Fruit fly (Drosophila melanogaster): ENCODE results near the gene CG10646.

Gene CG10646

DNA sequence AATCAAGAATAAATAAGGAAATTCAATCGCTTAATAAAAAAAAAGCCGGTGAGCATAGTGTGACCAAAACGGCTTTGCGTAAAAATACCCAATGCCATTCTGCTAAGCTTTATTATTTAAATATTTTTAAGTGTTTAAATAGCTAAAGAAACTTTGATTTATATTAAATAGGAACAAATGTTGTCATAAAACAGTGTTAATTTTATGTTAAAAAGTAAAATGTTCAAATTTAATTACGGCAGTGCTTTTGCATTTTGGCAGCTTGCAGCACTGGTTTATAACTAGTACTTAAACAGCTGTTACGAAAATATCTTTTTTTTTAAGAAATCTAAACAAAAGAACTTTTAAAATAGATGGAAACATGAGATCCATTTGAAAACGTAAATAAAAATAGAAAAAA lies 2.4 kb downstream of the CG10646 start, which contains the start of the genes CG10638 and CG10681 (continued):
- TF ChIP-seq dm (GFP tag; optimal IDR thresholded peaks at IDR 0.05) (no peak), Hey (tag; optimal IDR thresholded peaks at IDR 0.05) (no peak), klu (GFP tag; IDR thresholded peaks at IDR 0.05) (no peak), CHES-1-like (GFP tag; optimal IDR thresholded peaks at IDR 0.05) (peak; percentile 3), run (tag; optimal IDR thresholded peaks at IDR 0.05) (no peak), tgo (GFP tag; IDR thresholded peaks at IDR 0.05) (no peak), bab2 (GFP tag; optimal IDR thresholded peaks at IDR 0.05) (no peak), lola (GFP tag; optimal IDR thresholded peaks at IDR 0.05) (peak in 1 of 3 experiments; percentile 37), shn (GFP tag; optimal IDR thresholded peaks at IDR 0.05) (no peak), Dref (GFP tag; IDR thresholded peaks at IDR 0.05) (no peak), CG15479 (GFP tag; optimal IDR thresholded peaks at IDR 0.05) (no peak), p53 (GFP tag; optimal IDR thresholded peaks at IDR 0.05) (no peak), rib (GFP tag; IDR thresholded peaks at IDR 0.05) (no peak), CG17186 (GFP tag; optimal IDR thresholded peaks at IDR 0.05) (no peak), eve (GFP tag; optimal IDR thresholded peaks at IDR 0.05) (no peak), Gsc (GFP tag; IDR thresholded peaks at IDR 0.05) (no peak), CG3847 (GFP tag; IDR thresholded peaks at IDR 0.05) (peak; percentile 67), nerfin-2 (GFP tag; IDR thresholded peaks at IDR 0.05; ENCODE audit: partially characterized antibody) (no peak), lab (GFP tag; optimal IDR thresholded peaks at IDR 0.05) (peak; percentile 15), CG31388 (GFP tag; optimal IDR thresholded peaks at IDR 0.05) (no peak), CG15011 (GFP tag; optimal IDR thresholded peaks at IDR 0.05) (no peak), CG30020 (tag; optimal IDR thresholded peaks at IDR 0.05) (peak; percentile 33), CG14050 (GFP tag; IDR thresholded peaks at IDR 0.05) (no peak), maf-S (GFP tag; optimal IDR thresholded peaks at IDR 0.05) (no peak), en (GFP tag; optimal IDR thresholded peaks at IDR 0.05) (no peak), oc (tag; optimal IDR thresholded peaks at IDR 0.05) (no peak), Scr (GFP tag; IDR thresholded peaks at IDR 0.05; ENCODE audit: partially characterized antibody) (0 out of 2 replicates have a peak, but pooled peaks have one; percentile 11), TFAM (GFP tag; optimal IDR thresholded peaks at IDR 0.05) (no peak), CG11398 (GFP tag; optimal IDR thresholded peaks at IDR 0.05) (no peak), Med (GFP tag) (peak; percentile 79), Elba2 (GFP tag; optimal IDR thresholded peaks at IDR 0.05) (no peak), Lim3 (GFP tag; IDR thresholded peaks at IDR 0.05) (no peak), ato (GFP tag; IDR thresholded peaks at IDR 0.05; ENCODE audit: partially characterized antibody) (no peak), CG13287 (GFP tag; IDR thresholded peaks at IDR 0.05; ENCODE audit: partially characterized antibody) (peak; percentile 65), Kr (GFP tag; optimal IDR thresholded peaks at IDR 0.05) (no peak), nau (GFP tag; optimal IDR thresholded peaks at IDR 0.05) (peak; percentile 45), gt (GFP tag; IDR thresholded peaks at IDR 0.05) (no peak), Drgx (GFP tag; IDR thresholded peaks at IDR 0.05) (no peak), CG7357 (GFP tag; IDR thresholded peaks at IDR 0.05) (no peak), wor (GFP tag; IDR thresholded peaks at IDR 0.05) (no peak), unc-4 (GFP tag; IDR thresholded peaks at IDR 0.05; ENCODE audit: partially characterized antibody) (no peak), ftz-f1 (GFP tag; optimal IDR thresholded peaks at IDR 0.05) (peak; percentile 78), twi (tag; optimal IDR thresholded peaks at IDR 0.05) (no peak), cato (GFP tag; optimal IDR thresholded peaks at IDR 0.05; ENCODE audit: borderline replicate concordance) (no peak), dpn (GFP tag; optimal IDR thresholded peaks at IDR 0.05) (peak in 1 of 2 experiments; percentile 50), CG11085 (GFP tag; IDR thresholded peaks at IDR 0.05) (no peak), Deaf1 (tag; optimal IDR thresholded peaks at IDR 0.05) (no peak), aop (GFP tag; IDR thresholded peaks at IDR 0.05) (no peak), ind (GFP tag; optimal IDR thresholded peaks at IDR 0.05) (peak; percentile 27), az2 (GFP tag; optimal IDR thresholded peaks at IDR 0.05) (peak; percentile 23), Dll (GFP tag; IDR thresholded peaks at IDR 0.05; ENCODE audit: partially characterized antibody) (0 out of 4 replicates have a peak, but pooled peaks have one; percentile 11), fd3F (GFP tag; optimal IDR thresholded peaks at IDR 0.05) (no peak)
